Worm (Caenorhabditis elegans): ENCODE measurements around the gene F46B3.14.

The F46B3.14 gene

ce11 chrV:20655174-20655573 is 24.0 kb upstream of the F46B3.14 start:
- TF ChIP-seq flt-1 (GFP tag; IDR thresholded peaks at IDR 0.05) (no peak), ceh-13 (GFP tag; optimal IDR thresholded peaks at IDR 0.05) (no peak), ceh-36 (tag; optimal IDR thresholded peaks at IDR 0.05) (no peak), pes-1 (GFP tag; IDR thresholded peaks at IDR 0.05) (no peak), tbx-37 (GFP tag; conservative IDR thresholded peaks at IDR 0.05) (no peak), hnd-1 (tag; optimal IDR thresholded peaks at IDR 0.05) (no peak), tra-4 (tag; optimal IDR thresholded peaks at IDR 0.05) (no peak), ets-7 (tag; optimal IDR thresholded peaks at IDR 0.05) (no peak), sea-1 (GFP tag; conservative IDR thresholded peaks at IDR 0.05) (no peak), F13C5.2 (tag; optimal IDR thresholded peaks at IDR 0.05) (no peak), ama-1 (optimal IDR thresholded peaks at IDR 0.05) (no peak), hmg-4 (GFP tag; optimal IDR thresholded peaks at IDR 0.05) (no peak), hmbx-1 (tag; optimal IDR thresholded peaks at IDR 0.05) (no peak), aly-1 (tag; optimal IDR thresholded peaks at IDR 0.05) (no peak), tbx-11 (GFP tag; IDR thresholded peaks at IDR 0.05) (no peak), B0310.2 (tag; optimal IDR thresholded peaks at IDR 0.05) (no peak)

- TF ChIP-seq scrt-1 (GFP tag; IDR thresholded peaks at IDR 0.05) (no peak), hnd-1 (tag; optimal IDR thresholded peaks at IDR 0.05) (no peak), B0310.2 (tag; optimal IDR thresholded peaks at IDR 0.05) (no peak), ceh-13 (GFP tag; optimal IDR thresholded peaks at IDR 0.05) (no peak), hmg-4 (GFP tag; optimal IDR thresholded peaks at IDR 0.05) (no peak), flt-1 (GFP tag; IDR thresholded peaks at IDR 0.05) (no peak), hmbx-1 (tag; optimal IDR thresholded peaks at IDR 0.05) (no peak), ets-7 (tag; optimal IDR thresholded peaks at IDR 0.05) (no peak), aly-1 (tag; optimal IDR thresholded peaks at IDR 0.05) (no peak), ama-1 (optimal IDR thresholded peaks at IDR 0.05) (no peak), F13C5.2 (tag; optimal IDR thresholded peaks at IDR 0.05) (no peak), ceh-36 (tag; optimal IDR thresholded peaks at IDR 0.05) (no peak), tbx-37 (GFP tag; conservative IDR thresholded peaks at IDR 0.05) (no peak), tra-4 (tag; optimal IDR thresholded peaks at IDR 0.05) (no peak), sea-1 (GFP tag; conservative IDR thresholded peaks at IDR 0.05) (no peak), pes-1 (GFP tag; IDR thresholded peaks at IDR 0.05) (no peak), tbx-11 (GFP tag; IDR thresholded peaks at IDR 0.05) (no peak)
Observed at ce11 chrV:20654350-20654749, 23.2 kb upstream of the F46B3.14 start, which contains the start of gene mnr-1. Gene mnr-1, plus strand, starts transcription at chrV:20654650.

- TF ChIP-seq pes-1 (GFP tag; IDR thresholded peaks at IDR 0.05) (no peak), ama-1 (optimal IDR thresholded peaks at IDR 0.05) (no peak), ceh-36 (tag; optimal IDR thresholded peaks at IDR 0.05) (no peak), tbx-11 (GFP tag; IDR thresholded peaks at IDR 0.05) (no peak), hnd-1 (tag; optimal IDR thresholded peaks at IDR 0.05) (no peak), B0310.2 (tag; optimal IDR thresholded peaks at IDR 0.05) (no peak), hmg-4 (GFP tag; optimal IDR thresholded peaks at IDR 0.05) (no peak), tbx-37 (GFP tag; conservative IDR thresholded peaks at IDR 0.05) (no peak), ceh-13 (GFP tag; optimal IDR thresholded peaks at IDR 0.05) (no peak), hmbx-1 (tag; optimal IDR thresholded peaks at IDR 0.05) (no peak), F13C5.2 (tag; optimal IDR thresholded peaks at IDR 0.05) (no peak), flt-1 (GFP tag; IDR thresholded peaks at IDR 0.05) (no peak), sea-1 (GFP tag; conservative IDR thresholded peaks at IDR 0.05) (no peak), tra-4 (tag; optimal IDR thresholded peaks at IDR 0.05) (no peak), aly-1 (tag; optimal IDR thresholded peaks at IDR 0.05) (no peak)
Observed at ce11 chrV:20651923-20652322, 20.8 kb upstream of the F46B3.14 start.

DNA sequence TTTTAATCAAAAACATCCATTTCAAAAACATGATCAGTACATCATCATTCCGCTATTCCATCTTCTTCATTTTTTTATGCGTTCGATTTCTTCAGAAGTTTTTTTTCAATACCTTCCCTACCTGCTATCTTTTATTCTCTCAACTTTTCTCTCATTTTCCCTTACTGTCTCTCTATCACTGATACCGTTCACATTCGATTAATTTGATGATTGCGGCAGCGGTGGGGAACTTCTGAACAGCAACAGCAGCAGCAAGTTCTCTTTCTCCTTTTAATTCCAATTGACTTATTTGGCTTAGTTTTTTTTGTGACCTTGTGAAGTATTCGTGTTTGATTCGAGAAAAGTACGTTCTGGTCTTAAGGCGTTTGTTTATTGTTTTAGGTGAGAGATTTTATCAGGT is 17.7 kb upstream of the F46B3.14 start:
- TF ChIP-seq hmg-4 (GFP tag; optimal IDR thresholded peaks at IDR 0.05) = no peak
- TF ChIP-seq flt-1 (GFP tag; IDR thresholded peaks at IDR 0.05) = no peak
- no peak for TF ChIP-seq B0310.2 (tag; optimal IDR thresholded peaks at IDR 0.05)
- no peak for TF ChIP-seq sea-1 (GFP tag; conservative IDR thresholded peaks at IDR 0.05)
- TF ChIP-seq hnd-1 (tag; optimal IDR thresholded peaks at IDR 0.05) = no peak

- TF ChIP-seq B0310.2 (tag; optimal IDR thresholded peaks at IDR 0.05) = no peak
- TF ChIP-seq aly-1 (tag; optimal IDR thresholded peaks at IDR 0.05) = no peak
- no peak for TF ChIP-seq tra-4 (tag; optimal IDR thresholded peaks at IDR 0.05)
- no peak for TF ChIP-seq F13C5.2 (tag; optimal IDR thresholded peaks at IDR 0.05)
- TF ChIP-seq scrt-1 (GFP tag; IDR thresholded peaks at IDR 0.05) = no peak
- no peak for TF ChIP-seq ama-1 (optimal IDR thresholded peaks at IDR 0.05)
- no peak for TF ChIP-seq sea-1 (GFP tag; conservative IDR thresholded peaks at IDR 0.05)
- TF ChIP-seq hmg-4 (GFP tag; optimal IDR thresholded peaks at IDR 0.05) = no peak
- TF ChIP-seq ceh-13 (GFP tag; optimal IDR thresholded peaks at IDR 0.05) = no peak
- TF ChIP-seq ets-7 (tag; optimal IDR thresholded peaks at IDR 0.05) = no peak
- no peak for TF ChIP-seq pes-1 (GFP tag; IDR thresholded peaks at IDR 0.05)
- no peak for TF ChIP-seq hmbx-1 (tag; optimal IDR thresholded peaks at IDR 0.05)
- no peak for TF ChIP-seq hnd-1 (tag; optimal IDR thresholded peaks at IDR 0.05)
- no peak for TF ChIP-seq tbx-11 (GFP tag; IDR thresholded peaks at IDR 0.05)
- no peak for TF ChIP-seq flt-1 (GFP tag; IDR thresholded peaks at IDR 0.05)
- TF ChIP-seq tbx-37 (GFP tag; conservative IDR thresholded peaks at IDR 0.05) = no peak
- TF ChIP-seq ceh-36 (tag; optimal IDR thresholded peaks at IDR 0.05) = no peak
Observed at ce11 chrV:20645479-20645878, 14.3 kb upstream of the F46B3.14 start.

DNA sequence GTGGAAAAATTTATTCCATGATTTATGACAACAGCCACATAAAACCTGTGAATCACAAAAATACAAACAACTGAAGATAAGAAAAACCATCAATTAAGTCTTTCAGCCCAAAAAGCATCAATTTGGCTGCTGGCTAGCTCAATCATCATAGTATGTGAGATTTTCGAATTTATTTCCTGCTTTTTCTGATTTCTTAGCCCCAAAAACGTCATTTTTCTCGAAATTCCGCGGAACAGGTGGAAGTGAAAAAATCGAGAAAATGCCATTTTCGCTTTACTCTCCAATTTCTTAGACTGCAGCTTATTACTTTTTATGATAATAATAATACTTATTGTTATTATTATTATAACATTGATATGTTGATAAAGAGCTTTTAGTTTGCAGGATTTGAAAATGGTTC is 10.7 kb upstream of the F46B3.14 start, which contains the start of gene srxa-15:
srxa-15 (plus strand) TSS at position 301 of the 400 bp plus-strand sequence.
- TF ChIP-seq pes-1 (GFP tag; IDR thresholded peaks at IDR 0.05) (no peak), hmbx-1 (tag; optimal IDR thresholded peaks at IDR 0.05) (no peak), F13C5.2 (tag; optimal IDR thresholded peaks at IDR 0.05) (no peak), ceh-36 (tag; optimal IDR thresholded peaks at IDR 0.05) (no peak), B0310.2 (tag; optimal IDR thresholded peaks at IDR 0.05) (no peak)

DNA sequence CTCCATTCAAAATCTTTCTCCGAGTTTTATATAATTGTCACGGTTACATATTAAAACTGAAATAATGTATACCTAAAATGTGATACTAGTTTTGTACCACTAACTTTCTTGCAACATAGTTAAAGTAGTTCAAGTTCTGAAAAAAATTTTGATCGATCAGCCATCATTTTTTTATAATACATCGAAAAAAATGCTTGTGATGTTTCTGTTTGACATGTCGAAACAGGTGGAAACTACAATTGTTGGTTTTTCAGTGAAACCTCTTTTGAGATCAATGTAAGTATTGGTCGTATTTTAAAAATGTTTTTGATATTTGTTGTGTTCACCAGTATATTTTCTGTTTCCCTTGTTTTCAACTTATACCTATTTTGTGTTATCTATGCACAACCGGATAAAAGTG is 8.1 kb upstream of the F46B3.14 start, which contains the start of gene srxa-14:
srxa-14 (plus strand) TSS at position 301 of the 400 bp plus-strand sequence.
- TF ChIP-seq ceh-36 (tag; optimal IDR thresholded peaks at IDR 0.05) (no peak), scrt-1 (GFP tag; IDR thresholded peaks at IDR 0.05) (no peak), ama-1 (optimal IDR thresholded peaks at IDR 0.05) (no peak), flt-1 (GFP tag; IDR thresholded peaks at IDR 0.05) (no peak), tbx-37 (GFP tag; conservative IDR thresholded peaks at IDR 0.05) (no peak)

- TF ChIP-seq tra-4 (tag; optimal IDR thresholded peaks at IDR 0.05) (no peak), aly-1 (tag; optimal IDR thresholded peaks at IDR 0.05) (no peak), B0310.2 (tag; optimal IDR thresholded peaks at IDR 0.05) (no peak), flt-1 (GFP tag; IDR thresholded peaks at IDR 0.05) (no peak)
Observed at ce11 chrV:20638344-20638743, 7.2 kb upstream of the F46B3.14 start, which contains the start of gene Y44A6B.3. Gene Y44A6B.3, minus strand, starts transcription at chrV:20638444.
